Fruit fly (Drosophila melanogaster) whole organism, embryonic: ENCODE measurements around the gene CG2124.

Experiments
- Awh ChIP-seq: fragments of 200-800 bp; sonication (Bioruptor generic); IDR thresholded peaks from 2 replicates; pipeline ENCODE4, ENCODE4 v1.3.6; 2022; ENCODE audit warnings: missing biosample characterization, missing genetic modification characterization
- B-H2 ChIP-seq: fragments of 200-800 bp; sonication (Bioruptor generic); optimal IDR thresholded peaks from 2 replicates; lab custom pipeline; 2018; ENCODE audit warnings: missing biosample characterization, mild to moderate bottlenecking, missing genetic modification characterization
- CG10147 ChIP-seq: fragments of 200-800 bp; sonication (Bioruptor generic); optimal IDR thresholded peaks from 2 replicates; lab custom pipeline; 2019; ENCODE audit warnings: missing biosample characterization, mild to moderate bottlenecking, missing genetic modification characterization, moderate library complexity
- CG11504 ChIP-seq: fragments of 200-800 bp; sonication (Bioruptor generic); optimal IDR thresholded peaks from 3 replicates; lab custom pipeline; 2019; ENCODE audit warnings: missing biosample characterization, mild to moderate bottlenecking, missing genetic modification characterization, moderate library complexity
- CG13287 ChIP-seq: fragments of 200-800 bp; sonication (Bioruptor generic); IDR thresholded peaks from 2 replicates; pipeline ENCODE4 v1.3.6; 2022; ENCODE audit warnings: missing biosample characterization, missing genetic modification characterization; ENCODE audit not compliant: partially characterized antibody
- CG13775 ChIP-seq: fragments of 200-800 bp; sonication (Bioruptor generic); optimal IDR thresholded peaks from 3 replicates; lab custom pipeline; 2017; ENCODE audit warnings: missing biosample characterization, mild to moderate bottlenecking, missing genetic modification characterization
- CG14050 ChIP-seq: fragments of 200-800 bp; sonication (Bioruptor generic); IDR thresholded peaks from 3 replicates; pipeline ENCODE4 v1.3.6; 2022; ENCODE audit warnings: missing biosample characterization, missing genetic modification characterization
- CG15073 ChIP-seq: fragments of 200-800 bp; sonication (Bioruptor generic); optimal IDR thresholded peaks from 2 replicates; lab custom pipeline; 2016; ENCODE audit warnings: missing biosample characterization, missing genetic modification characterization
- CG1603 ChIP-seq: fragments of 200-800 bp; sonication (Bioruptor generic); optimal IDR thresholded peaks from 2 replicates; lab custom pipeline; 2019; ENCODE audit warnings: missing biosample characterization, mild to moderate bottlenecking, missing genetic modification characterization, moderate library complexity
- CG16813 ChIP-seq: fragments of 200-800 bp; sonication (Bioruptor generic); IDR thresholded peaks from 3 replicates; pipeline ENCODE4 v1.3.6; 2022; ENCODE audit warnings: missing biosample characterization, missing genetic modification characterization; ENCODE audit not compliant: partially characterized antibody
- CG16863 ChIP-seq: fragments of 200-800 bp; sonication (Bioruptor generic); optimal IDR thresholded peaks from 3 replicates; lab custom pipeline; 2016; ENCODE audit warnings: missing biosample characterization, missing genetic modification characterization
- CG17568 ChIP-seq: fragments of 200-800 bp; sonication (Bioruptor generic); optimal IDR thresholded peaks from 2 replicates; lab custom pipeline; 2018; ENCODE audit warnings: missing biosample characterization, mild to moderate bottlenecking, missing genetic modification characterization, moderate library complexity
- CG17829 ChIP-seq: fragments of 200-800 bp; optimal IDR thresholded peaks from 2 replicates; lab custom pipeline; 2019; ENCODE audit warnings: missing biosample characterization, mild to moderate bottlenecking, missing genetic modification characterization, moderate library complexity
- CG18764 ChIP-seq: fragments of 200-800 bp; sonication (Bioruptor generic); optimal IDR thresholded peaks from 3 replicates; lab custom pipeline; 2016; ENCODE audit warnings: missing biosample characterization, missing genetic modification characterization
- CG2199 ChIP-seq: fragments of 200-800 bp; sonication (Bioruptor generic); IDR thresholded peaks from 3 replicates; pipeline ENCODE4 v1.3.6; 2022; ENCODE audit warnings: missing biosample characterization, missing genetic modification characterization
- CG2678 ChIP-seq: fragments of 200-800 bp; sonication (Bioruptor generic); optimal IDR thresholded peaks from 3 replicates; lab custom pipeline; 2019; ENCODE audit warnings: missing biosample characterization, mild to moderate bottlenecking, missing genetic modification characterization, moderate library complexity
- CG32772 ChIP-seq: fragments of 200-800 bp; sonication (Bioruptor generic); IDR thresholded peaks from 2 replicates; pipeline ENCODE4 v1.3.6; 2022; ENCODE audit warnings: missing biosample characterization, missing genetic modification characterization
- CG7271 ChIP-seq: fragments of 200-800 bp; sonication (Bioruptor generic); optimal IDR thresholded peaks from 2 replicates; lab custom pipeline; 2018; ENCODE audit warnings: missing biosample characterization, mild to moderate bottlenecking, missing genetic modification characterization, moderate library complexity
- CG7839 ChIP-seq: fragments of 200-800 bp; sonication (Bioruptor generic); optimal IDR thresholded peaks from 3 replicates; lab custom pipeline; 2018; ENCODE audit warnings: missing biosample characterization, mild to moderate bottlenecking, missing genetic modification characterization, moderate library complexity
- CG9437 ChIP-seq: fragments of 200-800 bp; sonication (Bioruptor generic); optimal IDR thresholded peaks from 2 replicates; lab custom pipeline; 2018; ENCODE audit warnings: missing biosample characterization, mild to moderate bottlenecking, missing genetic modification characterization
- CG9797 ChIP-seq: fragments of 200-800 bp; sonication (Bioruptor generic); optimal IDR thresholded peaks from 3 replicates; lab custom pipeline; 2018; ENCODE audit warnings: missing biosample characterization, mild to moderate bottlenecking, missing genetic modification characterization
- CrebB ChIP-seq: fragments of 200-800 bp; sonication (Bioruptor generic); optimal IDR thresholded peaks from 3 replicates; lab custom pipeline; 2018; ENCODE audit warnings: missing biosample characterization, mild to moderate bottlenecking, missing genetic modification characterization
- Dll ChIP-seq: fragments of 200-800 bp; sonication (Bioruptor generic); IDR thresholded peaks from 4 replicates; pipeline ENCODE4 v1.3.6; 2022; ENCODE audit warnings: missing biosample characterization, missing genetic modification characterization; ENCODE audit not compliant: partially characterized antibody
- Eip74EF ChIP-seq, 2 experiments: fragments of 200-800 bp in 1 of 2; fragments of >200 bp in 1 of 2; sonication (Bioruptor generic) in 1 of 2; optimal IDR thresholded peaks; 2 replicates each; lab custom pipeline; 2017 to 2019; ENCODE audit warnings: missing biosample characterization in 2 of 2, missing genetic modification characterization in 2 of 2, mild to moderate bottlenecking in 1 of 2, moderate library complexity in 1 of 2
- Ets65A ChIP-seq: fragments of 200-800 bp; sonication (Bioruptor generic); peaks from one replicate; lab custom pipeline; 2016; ENCODE audit warnings: missing biosample characterization, missing genetic modification characterization
- Hsf ChIP-seq: fragments of 200-800 bp; sonication (Bioruptor generic); optimal IDR thresholded peaks from 3 replicates; lab custom pipeline; 2016; ENCODE audit warnings: missing biosample characterization, missing genetic modification characterization
- MESR4 ChIP-seq: fragments of 200-800 bp; sonication (Bioruptor generic); optimal IDR thresholded peaks from 2 replicates; lab custom pipeline; 2018; ENCODE audit warnings: missing biosample characterization, mild to moderate bottlenecking, missing genetic modification characterization, moderate library complexity
- Myb ChIP-seq: fragments of 200-800 bp; sonication (Bioruptor generic); optimal IDR thresholded peaks from 2 replicates; lab custom pipeline; 2016; ENCODE audit warnings: missing biosample characterization, missing genetic modification characterization
- PHDP ChIP-seq: fragments of 200-800 bp; sonication (Bioruptor generic); optimal IDR thresholded peaks from 3 replicates; lab custom pipeline; 2018; ENCODE audit warnings: missing biosample characterization, mild to moderate bottlenecking, missing genetic modification characterization, moderate library complexity
- Sox102F ChIP-seq: fragments of 200-800 bp; sonication (Bioruptor generic); optimal IDR thresholded peaks from 2 replicates; lab custom pipeline; 2018; ENCODE audit warnings: missing biosample characterization, mild to moderate bottlenecking, missing genetic modification characterization, moderate library complexity
- Taf1 ChIP-seq: fragments of 200-800 bp; sonication (Bioruptor generic); IDR thresholded peaks from 2 replicates; pipeline ENCODE4 v1.3.6; 2022; ENCODE audit warnings: missing biosample characterization, missing genetic modification characterization
- Vsx1 ChIP-seq: fragments of 200-800 bp; sonication (Bioruptor generic); optimal IDR thresholded peaks from 2 replicates; lab custom pipeline; 2017; ENCODE audit warnings: missing biosample characterization, mild to moderate bottlenecking, missing genetic modification characterization, missing genetic modification reagents
- al ChIP-seq: fragments of 200-800 bp; sonication (Bioruptor generic); IDR thresholded peaks from 2 replicates; pipeline ENCODE4 v1.3.6; 2022; ENCODE audit warnings: missing biosample characterization, missing genetic modification characterization
- bcd ChIP-seq: fragments of 200-800 bp; sonication (Bioruptor generic); optimal IDR thresholded peaks from 2 replicates; lab custom pipeline; 2017; ENCODE audit warnings: missing biosample characterization, mild to moderate bottlenecking, missing genetic modification characterization
- cas ChIP-seq: fragments of 200-800 bp; sonication (Bioruptor generic); IDR thresholded peaks from 2 replicates; pipeline ENCODE4 v1.3.6; 2022; ENCODE audit warnings: missing biosample characterization, missing genetic modification characterization
- crol ChIP-seq: fragments of 200-800 bp; sonication (Bioruptor generic); IDR thresholded peaks from 2 replicates; pipeline ENCODE4 v1.3.6; 2022; ENCODE audit warnings: missing biosample characterization, missing genetic modification characterization
- crp ChIP-seq, 2 experiments: fragments of 200-800 bp; sonication (Bioruptor generic); optimal IDR thresholded peaks; 2 replicates in 1 of 2; 3 replicates in 1 of 2; lab custom pipeline; 2017; ENCODE audit warnings: missing biosample characterization in 2 of 2, missing genetic modification characterization in 2 of 2, mild to moderate bottlenecking in 1 of 2, moderate library complexity in 1 of 2
- fd3F ChIP-seq: fragments of 200-800 bp; sonication (Bioruptor generic); optimal IDR thresholded peaks from 2 replicates; lab custom pipeline; 2018; ENCODE audit warnings: missing biosample characterization, mild to moderate bottlenecking, missing genetic modification characterization, moderate library complexity
- grn ChIP-seq: fragments of 200-800 bp; sonication (Bioruptor generic); optimal IDR thresholded peaks from 3 replicates; lab custom pipeline; 2017; ENCODE audit warnings: missing biosample characterization, missing genetic modification characterization
- inv ChIP-seq: fragments of 200-800 bp; sonication (Bioruptor generic); IDR thresholded peaks from 2 replicates; pipeline ENCODE4 v1.3.6; 2022; ENCODE audit warnings: missing biosample characterization, missing genetic modification characterization; ENCODE audit not compliant: partially characterized antibody
- jumu ChIP-seq: fragments of 200-800 bp; sonication (Bioruptor generic); optimal IDR thresholded peaks from 3 replicates; lab custom pipeline; 2016; ENCODE audit warnings: missing biosample characterization, missing genetic modification characterization
- luna ChIP-seq: fragments of 200-800 bp; sonication (Bioruptor generic); optimal IDR thresholded peaks from 2 replicates; lab custom pipeline; 2016; ENCODE audit warnings: missing biosample characterization, missing genetic modification characterization
- nerfin-1 ChIP-seq: fragments of 200-800 bp; sonication (Bioruptor generic); optimal IDR thresholded peaks from 3 replicates; lab custom pipeline; 2019; ENCODE audit warnings: missing biosample characterization, mild to moderate bottlenecking, missing genetic modification characterization, moderate library complexity
- onecut ChIP-seq: fragments of 200-800 bp; sonication (Bioruptor generic); IDR thresholded peaks from 2 replicates; pipeline ENCODE4 v1.3.6; 2022; ENCODE audit warnings: missing biosample characterization, missing genetic modification characterization
- org-1 ChIP-seq: fragments of 200-800 bp; sonication (Bioruptor generic); optimal IDR thresholded peaks from 2 replicates; lab custom pipeline; 2017; ENCODE audit warnings: missing biosample characterization, missing genetic modification characterization
- pho ChIP-seq: fragments of 200-800 bp; sonication (Bioruptor generic); optimal IDR thresholded peaks from 2 replicates; lab custom pipeline; 2016; ENCODE audit warnings: missing biosample characterization, missing genetic modification characterization
- pzg ChIP-seq: fragments of 200-800 bp; sonication (Bioruptor generic); optimal IDR thresholded peaks from 3 replicates; lab custom pipeline; 2018; ENCODE audit warnings: missing biosample characterization, mild to moderate bottlenecking, missing genetic modification characterization, moderate library complexity
- row ChIP-seq: fragments of 200-800 bp; sonication (Bioruptor generic); IDR thresholded peaks from 3 replicates; pipeline ENCODE4 v1.3.6; 2022; ENCODE audit warnings: missing biosample characterization, missing genetic modification characterization
- sens-2 ChIP-seq: fragments of 200-800 bp; sonication (Bioruptor generic); IDR thresholded peaks from 2 replicates; pipeline ENCODE4 v1.3.6; 2022; ENCODE audit warnings: missing biosample characterization, missing genetic modification characterization
- yki ChIP-seq: fragments of >200 bp; optimal IDR thresholded peaks from 3 replicates; lab custom pipeline; 2018
- zen ChIP-seq: fragments of 200-800 bp; sonication (Bioruptor generic); optimal IDR thresholded peaks from 3 replicates; lab custom pipeline; 2018; ENCODE audit warnings: missing biosample characterization, mild to moderate bottlenecking, missing genetic modification characterization, moderate library complexity

Gene CG2124

DNA sequence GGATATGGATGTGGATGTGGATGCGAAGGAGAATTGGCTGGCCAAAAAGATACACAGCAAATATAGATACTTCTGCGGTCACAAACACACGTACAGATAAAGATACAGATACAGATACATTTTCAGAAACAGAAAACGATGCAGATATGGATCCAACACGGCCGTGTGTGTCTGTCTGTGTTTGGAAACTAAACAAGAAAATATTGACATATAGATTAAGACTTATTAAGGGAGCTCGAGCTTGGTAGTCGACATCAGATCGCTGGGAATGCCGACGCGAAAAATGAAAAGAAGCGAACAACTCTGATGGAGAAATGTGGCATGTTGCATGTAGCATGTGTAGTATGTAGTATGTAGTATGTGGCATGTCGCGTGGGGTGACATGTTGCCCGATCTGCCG, 13.9 kb upstream of the CG2124 start (continued):
- TF ChIP-seq sens-2 (GFP tag; lab: Robert Waterston, UW) (no peak), cas (no peak), CG1603 (tag; lab: Kevin White, UChicago) (peak; percentile 62), CG16813 (no peak), B-H2 (GFP tag; lab: Kevin White, UChicago) (no peak), PHDP (tag; lab: Kevin White, UChicago) (peak; percentile 64), CG11504 (peak; percentile 15), grn (GFP tag; lab: Kevin White, UChicago) (peak; percentile 20), onecut (GFP tag; lab: Robert Waterston, UW) (peak; percentile 57; the same call in 1 of the 2 replicates), MESR4 (GFP tag; lab: Kevin White, UChicago) (no peak), al (GFP tag; lab: Robert Waterston, UW) (no peak), luna (GFP tag; lab: Kevin White, UChicago) (no peak), Myb (GFP tag; lab: Kevin White, UChicago) (no peak), CG17568 (GFP tag; lab: Kevin White, UChicago) (peak; percentile 65), yki (lab: Kevin White, UChicago) (no peak), jumu (GFP tag; lab: Kevin White, UChicago) (no peak), pzg (GFP tag; lab: Kevin White, UChicago) (no peak), CG9437 (no peak), CG15073 (GFP tag; lab: Kevin White, UChicago) (no peak), Dll (GFP tag; lab: Robert Waterston, UW) (no peak), CG10147 (GFP tag; lab: Kevin White, UChicago) (no peak), Sox102F (peak; percentile 13), Eip74EF (GFP tag; optimal IDR thresholded peaks at IDR 0.05; lab: Kevin White, UChicago) (no peak), Taf1 (GFP tag; lab: Robert Waterston, UW) (no peak), CG18764 (GFP tag; lab: Kevin White, UChicago) (peak; percentile 2), nerfin-1 (tag; lab: Kevin White, UChicago) (peak; percentile 30), bcd (GFP tag; lab: Kevin White, UChicago) (peak; percentile 24), CG17829 (no peak), Vsx1 (GFP tag; lab: Kevin White, UChicago) (peak; percentile 56), Ets65A (GFP tag; lab: Kevin White, UChicago) (no peak), org-1 (GFP tag; lab: Kevin White, UChicago) (peak; percentile 41), zen (tag; lab: Kevin White, UChicago) (no peak), Hsf (GFP tag; lab: Kevin White, UChicago) (no peak), CG9797 (no peak), CG2678 (tag; lab: Kevin White, UChicago) (peak; percentile 45), CG32772 (GFP tag; lab: Robert Waterston, UW) (no peak), row (no peak), CrebB (peak; percentile 46), CG13287 (no peak), Awh (no peak), CG13775 (GFP tag; lab: Kevin White, UChicago) (no peak), pho (no peak), CG16863 (GFP tag; lab: Kevin White, UChicago) (no peak), CG2199 (GFP tag; lab: Robert Waterston, UW) (no peak), inv (no peak), CG14050 (GFP tag; lab: Robert Waterston, UW) (no peak), CG7839 (peak; percentile 10), crp (GFP tag; optimal IDR thresholded peaks at IDR 0.05; lab: Kevin White, UChicago) (no peak), crol (GFP tag; lab: Robert Waterston, UW) (no peak), CG7271 (tag; lab: Kevin White, UChicago) (peak; percentile 27), fd3F (GFP tag; lab: Kevin White, UChicago) (no peak)
